Worm (Caenorhabditis elegans) whole organism, L2 larva: ENCODE results near the gene Y53C12A.7.

Experiments
- C34F6.9 ChIP-seq: fragments of 150-350 bp; optimal IDR thresholded peaks from 2 replicates; lab custom pipeline; 2014; ENCODE audit warnings: missing biosample characterization, missing genetic modification characterization
- F13H6.1 ChIP-seq: sonication (generic microtip); optimal IDR thresholded peaks from 2 replicates; lab custom pipeline; 2016; ENCODE audit warnings: missing genetic modification characterization, missing compliant biosample characterization
- R02D3.7 ChIP-seq: fragments of 150-350 bp; optimal IDR thresholded peaks from 2 replicates; lab custom pipeline; 2014; ENCODE audit warnings: missing biosample characterization, missing genetic modification characterization
- ZK546.5 ChIP-seq: sonication (generic microtip); optimal IDR thresholded peaks from 2 replicates; lab custom pipeline; 2017; ENCODE audit warnings: missing biosample characterization, missing genetic modification characterization
- alr-1 ChIP-seq: fragments of 150-350 bp; optimal IDR thresholded peaks from 2 replicates; lab custom pipeline; 2014; ENCODE audit warnings: missing biosample characterization, missing genetic modification characterization
- aly-2 ChIP-seq: fragments of 150-350 bp; optimal IDR thresholded peaks from 2 replicates; lab custom pipeline; 2014; ENCODE audit warnings: missing biosample characterization, missing genetic modification characterization
- ama-1 ChIP-seq: fragments of 150-350 bp; optimal IDR thresholded peaks from 2 replicates; lab custom pipeline; 2018; ENCODE audit warnings: inconsistent platforms
- blmp-1 ChIP-seq: sonication (generic microtip); optimal IDR thresholded peaks from 2 replicates; lab custom pipeline; 2017; ENCODE audit warnings: missing genetic modification characterization, mild to moderate bottlenecking, missing compliant biosample characterization, antibody characterized with exemption, moderate library complexity; ENCODE audit not compliant: insufficient read depth
- ceh-16 ChIP-seq: fragments of 150-350 bp; optimal IDR thresholded peaks from 2 replicates; lab custom pipeline; 2014; ENCODE audit warnings: missing biosample characterization, missing genetic modification characterization
- ceh-82 ChIP-seq: fragments of 150-350 bp; optimal IDR thresholded peaks from 2 replicates; lab custom pipeline; 2014; ENCODE audit warnings: missing biosample characterization, missing genetic modification characterization
- crh-2 ChIP-seq: sonication (generic microtip); optimal IDR thresholded peaks from 2 replicates; lab custom pipeline; 2017; ENCODE audit warnings: missing biosample characterization, missing genetic modification characterization
- dmd-4 ChIP-seq: sonication (generic microtip); optimal IDR thresholded peaks from 2 replicates; lab custom pipeline; 2017; ENCODE audit warnings: missing biosample characterization, missing genetic modification characterization
- egl-27 ChIP-seq: sonication (generic microtip); optimal IDR thresholded peaks from 3 replicates; lab custom pipeline; 2017; ENCODE audit warnings: missing biosample characterization, missing genetic modification reagents, missing genetic modification characterization
- elt-1 ChIP-seq: fragments of 150-350 bp; optimal IDR thresholded peaks from 2 replicates; lab custom pipeline; 2014; ENCODE audit warnings: missing biosample characterization, missing genetic modification characterization
- elt-3 ChIP-seq: sonication (generic microtip); optimal IDR thresholded peaks from 2 replicates; lab custom pipeline; 2017; ENCODE audit warnings: missing biosample characterization, missing genetic modification characterization
- fos-1 ChIP-seq: fragments of 150-350 bp; optimal IDR thresholded peaks from 2 replicates; lab custom pipeline; 2014; ENCODE audit warnings: missing biosample characterization, missing genetic modification characterization
- gmeb-1 ChIP-seq: fragments of 150-350 bp; optimal IDR thresholded peaks from 2 replicates; lab custom pipeline; 2014; ENCODE audit warnings: missing biosample characterization, missing genetic modification characterization
- lin-11 ChIP-seq: fragments of 150-350 bp; sonication (generic microtip); optimal IDR thresholded peaks from 2 replicates; lab custom pipeline; 2014; ENCODE audit warnings: missing biosample characterization, missing genetic modification characterization, inconsistent platforms, mixed read lengths
- lin-13 ChIP-seq: fragments of 150-350 bp; optimal IDR thresholded peaks from 2 replicates; lab custom pipeline; 2014; ENCODE audit warnings: missing biosample characterization, missing genetic modification reagents, missing genetic modification characterization
- lin-39 ChIP-seq: fragments of 150-350 bp; optimal IDR thresholded peaks from 2 replicates; lab custom pipeline; 2014; ENCODE audit warnings: missing biosample characterization, missing genetic modification reagents, missing genetic modification characterization
- lsy-2 ChIP-seq, 2 experiments: fragments of 150-350 bp in 1 of 2; sonication (generic microtip) in 1 of 2; optimal IDR thresholded peaks; 2 replicates each; lab custom pipeline; 2014 to 2017; ENCODE audit warnings: missing biosample characterization in 2 of 2, missing genetic modification characterization in 2 of 2
- mab-5 ChIP-seq: fragments of 150-350 bp; optimal IDR thresholded peaks from 2 replicates; lab custom pipeline; 2014; ENCODE audit warnings: missing biosample characterization, missing genetic modification characterization
- mbf-1 ChIP-seq: sonication (generic microtip); optimal IDR thresholded peaks from 2 replicates; lab custom pipeline; 2017; ENCODE audit warnings: missing biosample characterization, missing genetic modification characterization
- mdl-1 ChIP-seq, 2 experiments: fragments of 150-350 bp in 1 of 2; sonication (generic microtip) in 1 of 2; optimal IDR thresholded peaks; 2 replicates each; lab custom pipeline; 2017; ENCODE audit warnings: missing biosample characterization in 2 of 2, missing genetic modification characterization in 2 of 2
- nhr-10 ChIP-seq: sonication (generic microtip); optimal IDR thresholded peaks from 2 replicates; lab custom pipeline; 2017; ENCODE audit warnings: missing biosample characterization, missing genetic modification characterization
- nhr-11 ChIP-seq: fragments of 150-350 bp; optimal IDR thresholded peaks from 2 replicates; lab custom pipeline; 2014; ENCODE audit warnings: missing biosample characterization, missing genetic modification characterization
- nhr-12 ChIP-seq: fragments of 150-350 bp; optimal IDR thresholded peaks from 2 replicates; lab custom pipeline; 2014; ENCODE audit warnings: missing biosample characterization, missing genetic modification characterization
- nhr-129 ChIP-seq: fragments of 150-350 bp; optimal IDR thresholded peaks from 2 replicates; lab custom pipeline; 2014; ENCODE audit warnings: missing biosample characterization, missing genetic modification characterization
- nhr-21 ChIP-seq: fragments of 150-350 bp; optimal IDR thresholded peaks from 2 replicates; lab custom pipeline; 2014; ENCODE audit warnings: missing biosample characterization, missing genetic modification characterization
- nhr-23 ChIP-seq: fragments of 150-350 bp; optimal IDR thresholded peaks from 2 replicates; lab custom pipeline; 2014; ENCODE audit warnings: missing biosample characterization, missing genetic modification reagents, missing genetic modification characterization
- nhr-237 ChIP-seq: fragments of 150-350 bp; optimal IDR thresholded peaks from 2 replicates; lab custom pipeline; 2014; ENCODE audit warnings: missing biosample characterization, missing genetic modification characterization
- nhr-25 ChIP-seq: fragments of 150-350 bp; sonication (generic microtip); optimal IDR thresholded peaks from 3 replicates; lab custom pipeline; 2014; ENCODE audit warnings: missing biosample characterization, missing genetic modification characterization
- nhr-6 ChIP-seq: fragments of 150-350 bp; optimal IDR thresholded peaks from 2 replicates; lab custom pipeline; 2014; ENCODE audit warnings: missing biosample characterization, missing genetic modification characterization
- nhr-77 ChIP-seq: fragments of 150-350 bp; optimal IDR thresholded peaks from 2 replicates; lab custom pipeline; 2014; ENCODE audit warnings: missing biosample characterization, missing genetic modification characterization
- peb-1 ChIP-seq: fragments of 150-350 bp; optimal IDR thresholded peaks from 2 replicates; lab custom pipeline; 2014; ENCODE audit warnings: missing biosample characterization, missing genetic modification characterization
- sem-4 ChIP-seq: fragments of 150-350 bp; optimal IDR thresholded peaks from 2 replicates; lab custom pipeline; 2014; ENCODE audit warnings: missing biosample characterization, missing genetic modification reagents, missing genetic modification characterization
- skn-1 ChIP-seq: sonication (generic microtip); optimal IDR thresholded peaks from 2 replicates; lab custom pipeline; 2017; ENCODE audit warnings: missing biosample characterization, missing genetic modification characterization
- sma-3 ChIP-seq: sonication (generic microtip); optimal IDR thresholded peaks from 2 replicates; lab custom pipeline; 2016; ENCODE audit warnings: missing genetic modification reagents, missing genetic modification characterization, missing compliant biosample characterization
- sma-9 ChIP-seq, 2 experiments: fragments of 150-350 bp in 1 of 2; sonication (generic microtip) in 1 of 2; optimal IDR thresholded peaks; 2 replicates each; lab custom pipeline; 2014 to 2016; ENCODE audit warnings: missing genetic modification characterization in 2 of 2, mild to moderate bottlenecking in 1 of 2, missing biosample characterization in 1 of 2, missing compliant biosample characterization in 1 of 2, missing genetic modification reagents in 1 of 2, moderate library complexity in 1 of 2
- snpc-4 ChIP-seq: fragments of 150-350 bp; optimal IDR thresholded peaks from 2 replicates; lab custom pipeline; 2014; ENCODE audit warnings: missing biosample characterization, missing genetic modification characterization
- unc-39 ChIP-seq: fragments of 150-350 bp; optimal IDR thresholded peaks from 2 replicates; lab custom pipeline; 2014; ENCODE audit warnings: missing biosample characterization, missing genetic modification characterization
- unc-55 ChIP-seq: fragments of 150-350 bp; sonication (generic microtip); optimal IDR thresholded peaks from 3 replicates; lab custom pipeline; 2014; ENCODE audit warnings: missing biosample characterization, missing genetic modification reagents, missing genetic modification characterization
- unc-62 ChIP-seq: fragments of 150-350 bp; optimal IDR thresholded peaks from 2 replicates; lab custom pipeline; 2014; ENCODE audit warnings: missing biosample characterization, missing genetic modification reagents, missing genetic modification characterization
- zag-1 ChIP-seq: fragments of 150-350 bp; optimal IDR thresholded peaks from 2 replicates; lab custom pipeline; 2014; ENCODE audit warnings: missing biosample characterization, missing genetic modification characterization
- ztf-1 ChIP-seq: fragments of 200-800 bp; sonication (Bioruptor generic); conservative IDR thresholded peaks from 2 replicates; pipeline ENCODE4 v1.3.6; 2022; ENCODE audit warnings: missing genetic modification characterization, missing compliant biosample characterization
- ztf-11 ChIP-seq: sonication (generic microtip); optimal IDR thresholded peaks from 2 replicates; lab custom pipeline; 2017; ENCODE audit warnings: missing biosample characterization, missing genetic modification characterization
- ztf-4 ChIP-seq: fragments of 150-350 bp; optimal IDR thresholded peaks from 2 replicates; lab custom pipeline; 2014; ENCODE audit warnings: missing biosample characterization, missing genetic modification characterization

Gene Y53C12A.7

DNA sequence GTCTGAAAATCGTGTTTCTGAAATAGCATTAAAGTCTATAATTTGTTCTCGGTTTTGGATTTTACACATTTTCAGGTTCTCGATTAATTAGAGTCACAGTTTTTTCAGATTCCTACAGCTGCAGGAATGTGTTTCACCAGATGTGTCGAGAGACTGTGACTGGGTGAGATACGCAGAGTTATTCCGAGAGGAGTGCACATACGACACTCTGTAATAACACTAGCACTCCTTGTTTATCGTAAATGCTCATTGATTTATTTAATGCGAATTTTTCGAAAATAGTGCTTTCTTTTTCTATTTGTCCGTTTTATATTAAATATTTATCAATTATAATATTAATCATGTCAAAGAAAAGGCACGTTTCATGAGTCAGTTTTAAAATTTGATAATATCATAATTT is 33.0 kb upstream of the Y53C12A.7 start, which contains the start of gene ZK1320.11:
ZK1320.11 (plus strand) TSS at position 243 of the 400 bp plus-strand sequence.
- TF ChIP-seq egl-27 (tag; lab: Kevin White, UChicago) (no peak), C34F6.9 (tag; lab: Kevin White, UChicago) (peak; percentile 34), peb-1 (no peak), gmeb-1 (tag; lab: Kevin White, UChicago) (no peak), snpc-4 (tag; lab: Kevin White, UChicago) (no peak), sem-4 (tag; lab: Kevin White, UChicago) (no peak), lsy-2 (tag; optimal IDR thresholded peaks at IDR 0.05; lab: Kevin White, UChicago) (peak in 1 of 2 experiments; percentile 60), unc-55 (peak; percentile 73), nhr-129 (tag; lab: Kevin White, UChicago) (peak; percentile 16), ZK546.5 (tag; lab: Kevin White, UChicago) (no peak)

DNA sequence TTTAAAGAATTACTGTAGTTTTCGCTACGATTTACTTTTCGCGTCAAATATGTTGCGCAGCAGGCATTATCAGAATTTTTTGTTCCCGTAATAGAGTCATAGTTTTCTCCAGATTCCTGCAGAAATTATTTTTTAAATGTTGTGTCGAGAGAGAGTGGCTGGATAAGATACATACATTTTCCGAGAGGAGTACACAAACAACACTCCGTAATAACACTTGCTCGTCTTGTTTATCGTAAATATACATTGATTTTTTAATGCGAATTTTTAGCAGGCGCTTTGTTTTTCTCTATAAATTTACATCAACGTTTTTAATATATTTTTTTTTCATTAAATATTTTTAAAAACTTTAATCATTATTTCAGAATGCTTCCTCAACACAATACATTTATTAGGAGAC is 31.4 kb upstream of the Y53C12A.7 start, which contains the start of gene taf-8:
taf-8 (plus strand) TSS at position 360 of the 400 bp plus-strand sequence.
- TF ChIP-seq lin-13 (GFP tag; lab: Kevin White, UChicago) (peak; percentile 38), zag-1 (tag; lab: Kevin White, UChicago) (no peak), sma-3 (GFP tag; lab: Kevin White, UChicago) (peak; percentile 32), nhr-237 (tag; lab: Kevin White, UChicago) (no peak), F13H6.1 (no peak), unc-55 (peak; percentile 83), ceh-16 (tag; lab: Kevin White, UChicago) (no peak), nhr-129 (tag; lab: Kevin White, UChicago) (peak; percentile 22), dmd-4 (tag; lab: Kevin White, UChicago) (no peak), skn-1 (tag; lab: Kevin White, UChicago) (no peak), mdl-1 (tag; optimal IDR thresholded peaks at IDR 0.05; lab: Kevin White, UChicago) (no peak), nhr-11 (tag; lab: Kevin White, UChicago) (no peak), alr-1 (tag; lab: Kevin White, UChicago) (no peak), nhr-6 (tag; lab: Kevin White, UChicago) (no peak), snpc-4 (tag; lab: Kevin White, UChicago) (no peak), unc-39 (no peak), nhr-21 (tag; lab: Kevin White, UChicago) (peak; percentile 26), nhr-23 (no peak), nhr-25 (no peak), ceh-82 (tag; lab: Kevin White, UChicago) (no peak), ztf-4 (tag; lab: Kevin White, UChicago) (no peak), peb-1 (no peak), nhr-10 (no peak), ztf-11 (tag; lab: Kevin White, UChicago) (no peak), ztf-1 (GFP tag; lab: Robert Waterston, UW) (no peak), mab-5 (tag; lab: Kevin White, UChicago) (peak; percentile 7), mbf-1 (tag; lab: Kevin White, UChicago) (no peak), aly-2 (tag; lab: Kevin White, UChicago) (no peak), ama-1 (lab: Kevin White, UChicago) (no peak), egl-27 (tag; lab: Kevin White, UChicago) (no peak), nhr-12 (no peak), unc-62 (GFP tag; lab: Kevin White, UChicago) (no peak), lsy-2 (tag; optimal IDR thresholded peaks at IDR 0.05; lab: Kevin White, UChicago) (peak; percentile 5 to 85), elt-3 (tag; lab: Kevin White, UChicago) (no peak), nhr-77 (tag; lab: Kevin White, UChicago) (no peak), ZK546.5 (tag; lab: Kevin White, UChicago) (no peak), lin-39 (tag; lab: Kevin White, UChicago) (no peak), lin-11 (tag; lab: Kevin White, UChicago) (no peak), fos-1 (tag; lab: Kevin White, UChicago) (no peak), crh-2 (tag; lab: Kevin White, UChicago) (peak; percentile 67), elt-1 (tag; lab: Kevin White, UChicago) (no peak), blmp-1 (no peak), sma-9 (GFP tag; optimal IDR thresholded peaks at IDR 0.05; lab: Kevin White, UChicago) (peak; percentile 49), sma-9 (tag; optimal IDR thresholded peaks at IDR 0.05; lab: Kevin White, UChicago) (no peak), R02D3.7 (tag; lab: Kevin White, UChicago) (peak; percentile 86), sem-4 (tag; lab: Kevin White, UChicago) (no peak), C34F6.9 (tag; lab: Kevin White, UChicago) (peak; percentile 78), gmeb-1 (tag; lab: Kevin White, UChicago) (peak; percentile 63)
